Worm (Caenorhabditis elegans): ENCODE data around the gene W08F4.1.

- TF ChIP-seq nhr-76 (tag; optimal IDR thresholded peaks at IDR 0.05) (no peak), ham-2 (GFP tag; optimal IDR thresholded peaks at IDR 0.05) (no peak), unc-62 (GFP tag; optimal IDR thresholded peaks at IDR 0.05) (no peak), mep-1 (tag; optimal IDR thresholded peaks at IDR 0.05) (no peak), snpc-4 (tag; optimal IDR thresholded peaks at IDR 0.05) (no peak), sptf-1 (tag; optimal IDR thresholded peaks at IDR 0.05) (no peak), lin-13 (tag; optimal IDR thresholded peaks at IDR 0.05) (no peak), ztf-11 (tag; optimal IDR thresholded peaks at IDR 0.05) (no peak), nhr-237 (tag; optimal IDR thresholded peaks at IDR 0.05) (no peak), ceh-39 (tag; optimal IDR thresholded peaks at IDR 0.05) (no peak), nhr-28 (tag; optimal IDR thresholded peaks at IDR 0.05) (no peak)
These were observed 21.4 kb downstream of the W08F4.1 start for ce11 chrII:614701-615100.

Measured in whole organism, mixed stage, embryonic.